Worm (Caenorhabditis elegans) whole organism, L4 larva: Measurements from ENCODE around the gene F22E5.9.
A peak's percentile ranks its signal among the peaks of the same experiment; 100 is the strongest.
"Not testable (repeated sequence)": the region's sequence is repeated elsewhere in the genome, so short reads cannot be mapped to it uniquely, and the experiment has no call there.

Source experiments
- F37D6.2 ChIP-seq: sonication (generic microtip); optimal IDR thresholded peaks from 2 replicates; lab custom pipeline; 2016; ENCODE audit warnings: mild to moderate bottlenecking, missing genetic modification characterization, missing compliant biosample characterization
- F44E2.7 ChIP-seq: fragments of 200-800 bp; sonication (Bioruptor generic); IDR thresholded peaks from 2 replicates; pipeline ENCODE4 v2.1.2; 2022; ENCODE audit warnings: missing genetic modification characterization, missing compliant biosample characterization
- R02D3.7 ChIP-seq: fragments of 150-350 bp; sonication (generic microtip); optimal IDR thresholded peaks from 3 replicates; lab custom pipeline; 2014; ENCODE audit warnings: missing biosample characterization, missing genetic modification characterization
- Y75B8A.6 ChIP-seq: fragments of 200-800 bp; sonication (Bioruptor generic); IDR thresholded peaks from 2 replicates; pipeline ENCODE4 v1.3.6; 2022; ENCODE audit warnings: missing genetic modification reagents, missing genetic modification characterization, missing compliant biosample characterization
- aly-2 ChIP-seq: sonication (generic microtip); optimal IDR thresholded peaks from 2 replicates; lab custom pipeline; 2018; ENCODE audit warnings: missing biosample characterization, missing genetic modification characterization
- ceh-20 ChIP-seq: fragments of 200-800 bp; sonication (Bioruptor generic); IDR thresholded peaks from 2 replicates; pipeline ENCODE4 v1.3.6; 2022; ENCODE audit warnings: missing genetic modification reagents, missing genetic modification characterization, missing compliant biosample characterization
- ceh-28 ChIP-seq: fragments of 150-350 bp; optimal IDR thresholded peaks from 2 replicates; lab custom pipeline; 2014; ENCODE audit warnings: missing biosample characterization, missing genetic modification reagents, missing genetic modification characterization
- ceh-32 ChIP-seq: sonication (generic microtip); optimal IDR thresholded peaks from 2 replicates; lab custom pipeline; 2016; ENCODE audit warnings: mild to moderate bottlenecking, missing genetic modification characterization, missing compliant biosample characterization; ENCODE audit not compliant: poor library complexity
- ceh-82 ChIP-seq: sonication (generic microtip); optimal IDR thresholded peaks from 2 replicates; lab custom pipeline; 2017; ENCODE audit warnings: missing biosample characterization, missing genetic modification characterization
- daf-16 ChIP-seq, 3 experiments: sonication (generic microtip); optimal IDR thresholded peaks; 2 replicates each; lab custom pipeline; 2016 to 2017; ENCODE audit warnings: missing genetic modification characterization in 3 of 3, missing genetic modification reagents in 3 of 3, mild to moderate bottlenecking in 2 of 3, missing compliant biosample characterization in 2 of 3, missing biosample characterization in 1 of 3, moderate library complexity in 1 of 3
- dpl-1 ChIP-seq: fragments of 150-350 bp; optimal IDR thresholded peaks from 2 replicates; lab custom pipeline; 2014; ENCODE audit warnings: missing biosample characterization, missing genetic modification reagents, missing genetic modification characterization
- dve-1 ChIP-seq: sonication (generic microtip); optimal IDR thresholded peaks from 2 replicates; lab custom pipeline; 2017; ENCODE audit warnings: antibody characterized with exemption, mild to moderate bottlenecking, missing genetic modification characterization, missing compliant biosample characterization; ENCODE audit not compliant: insufficient read depth
- egl-27 ChIP-seq: sonication (generic microtip); optimal IDR thresholded peaks from 3 replicates; lab custom pipeline; 2017; ENCODE audit warnings: missing biosample characterization, missing genetic modification reagents, missing genetic modification characterization
- egl-43 ChIP-seq: fragments of 200-800 bp; sonication (Bioruptor generic); IDR thresholded peaks from 2 replicates; pipeline ENCODE4 v1.3.6; 2022; ENCODE audit warnings: missing genetic modification reagents, missing genetic modification characterization, missing compliant biosample characterization
- hif-1 ChIP-seq, 2 experiments: sonication (generic microtip); optimal IDR thresholded peaks; 2 replicates each; lab custom pipeline; 2016 to 2017; ENCODE audit warnings: missing compliant biosample characterization in 2 of 2, missing genetic modification characterization in 2 of 2, missing genetic modification reagents in 2 of 2, missing genotype in 2 of 2, mild to moderate bottlenecking in 1 of 2
- hlh-11 ChIP-seq: fragments of 200-800 bp; sonication (Bioruptor generic); optimal IDR thresholded peaks from 2 replicates; lab custom pipeline; 2018; ENCODE audit warnings: mild to moderate bottlenecking, missing genetic modification characterization, missing compliant biosample characterization
- hmg-1.1 ChIP-seq: fragments of 200-800 bp; sonication (Bioruptor generic); IDR thresholded peaks from 2 replicates; pipeline ENCODE4 v1.3.6; 2022; ENCODE audit warnings: missing genetic modification reagents, missing genetic modification characterization, missing compliant biosample characterization
- lim-7 ChIP-seq: fragments of 200-800 bp; sonication (Bioruptor generic); IDR thresholded peaks from 2 replicates; pipeline ENCODE4 v1.3.6; 2022; ENCODE audit warnings: missing genetic modification characterization, missing compliant biosample characterization
- lin-13 ChIP-seq: fragments of 150-350 bp; optimal IDR thresholded peaks from 2 replicates; lab custom pipeline; 2014; ENCODE audit warnings: missing biosample characterization, missing genetic modification reagents, missing genetic modification characterization
- madf-9 ChIP-seq: fragments of 200-800 bp; sonication (Bioruptor generic); conservative IDR thresholded peaks from 2 replicates; pipeline ENCODE4 v1.3.6; 2022; ENCODE audit warnings: missing genetic modification reagents, missing genetic modification characterization, missing compliant biosample characterization
- mxl-3 ChIP-seq: fragments of 200-800 bp; sonication (Bioruptor generic); optimal IDR thresholded peaks from 2 replicates; lab custom pipeline; 2018; ENCODE audit warnings: mild to moderate bottlenecking, missing genetic modification characterization, missing compliant biosample characterization
- nhr-11 ChIP-seq: fragments of 150-350 bp; optimal IDR thresholded peaks from 2 replicates; lab custom pipeline; 2014; ENCODE audit warnings: missing biosample characterization, missing genetic modification characterization
- nhr-28 ChIP-seq: fragments of 150-350 bp; optimal IDR thresholded peaks from 2 replicates; lab custom pipeline; 2014; ENCODE audit warnings: missing biosample characterization, missing genetic modification characterization
- nhr-48 ChIP-seq: sonication (generic microtip); optimal IDR thresholded peaks from 2 replicates; lab custom pipeline; 2016; ENCODE audit warnings: mild to moderate bottlenecking, missing genetic modification characterization, missing compliant biosample characterization
- snpc-1.2 ChIP-seq: fragments of 200-800 bp; sonication (Bioruptor generic); IDR thresholded peaks from 2 replicates; pipeline ENCODE4 v1.3.6; 2022; ENCODE audit warnings: missing genetic modification reagents, missing genetic modification characterization, missing compliant biosample characterization
- spr-3 ChIP-seq: fragments of 200-800 bp; sonication (Bioruptor generic); optimal IDR thresholded peaks from 2 replicates; lab custom pipeline; 2018; ENCODE audit warnings: mild to moderate bottlenecking, missing genetic modification characterization, missing compliant biosample characterization
- tag-97 ChIP-seq: fragments of 200-800 bp; sonication (Bioruptor generic); IDR thresholded peaks from 2 replicates; pipeline ENCODE4 v1.3.6; 2022; ENCODE audit warnings: missing genetic modification characterization, missing compliant biosample characterization
- tra-1 ChIP-seq: fragments of 200-800 bp; sonication (Bioruptor generic); IDR thresholded peaks from 2 replicates; pipeline ENCODE4 v1.3.6; 2022; ENCODE audit warnings: missing genetic modification reagents, missing genetic modification characterization, missing compliant biosample characterization
- unc-39 ChIP-seq: sonication (generic microtip); optimal IDR thresholded peaks from 2 replicates; lab custom pipeline; 2017; ENCODE audit warnings: missing biosample characterization, missing genetic modification characterization
- unc-62 ChIP-seq, 3 experiments: fragments of 150-350 bp in 1 of 3; sonication (generic microtip); optimal IDR thresholded peaks in 2 of 3; peaks in 1 of 3; 1 replicate in 1 of 3; 2 replicates in 2 of 3; lab custom pipeline; 2014 to 2017; ENCODE audit warnings: missing biosample characterization in 3 of 3, missing genetic modification characterization in 3 of 3, missing genetic modification reagents in 3 of 3, missing genotype in 1 of 3
- zip-11 ChIP-seq: fragments of 200-800 bp; sonication (Bioruptor generic); IDR thresholded peaks from 2 replicates; pipeline ENCODE4 v1.3.6; 2022; ENCODE audit warnings: missing genetic modification characterization, missing compliant biosample characterization
- zip-2 ChIP-seq: fragments of 150-350 bp; optimal IDR thresholded peaks from 2 replicates; lab custom pipeline; 2014; ENCODE audit warnings: missing biosample characterization, missing genetic modification characterization

Gene F22E5.9

ce11 chrII:2641777-2642176 lies 3.6 kb downstream of the F22E5.9 start, which contains the start of gene F22E5.7:
F22E5.7 (plus strand) TSS chrII:2642077.
- no peak for TF ChIP-seq aly-2 (tag; lab: Kevin White, UChicago)
- no peak for TF ChIP-seq unc-62 (GFP tag; optimal IDR thresholded peaks at IDR 0.05 in 1 of 2; lab: Kevin White, UChicago)
- TF ChIP-seq unc-62 (tag; optimal IDR thresholded peaks at IDR 0.05; lab: Kevin White, UChicago): no peak
- no peak for TF ChIP-seq mxl-3 (GFP tag; lab: Kevin White, UChicago)
- TF ChIP-seq, all 104 proteins: peak for 0

ce11 chrII:2644498-2644897 lies 6.3 kb downstream of the F22E5.9 start, which contains the start of gene F22E5.11:
F22E5.11 (minus strand) TSS chrII:2644598.
- TF ChIP-seq zip-11 (GFP tag; lab: Robert Waterston, UW): no peak
- no peak for TF ChIP-seq unc-39 (tag; lab: Kevin White, UChicago)
- no peak for TF ChIP-seq dve-1
- no peak for TF ChIP-seq egl-43 (GFP tag; lab: Robert Waterston, UW)
- no peak for TF ChIP-seq Y75B8A.6 (GFP tag; lab: Robert Waterston, UW)

- TF ChIP-seq tag-97 (GFP tag; lab: Robert Waterston, UW); spr-3 (GFP tag; lab: Kevin White, UChicago); daf-16 (GFP tag; optimal IDR thresholded peaks at IDR 0.05; lab: Kevin White, UChicago); daf-16 (tag; optimal IDR thresholded peaks at IDR 0.05; lab: Kevin White, UChicago): not testable (repeated sequence)
These were observed 8.6 kb downstream of the F22E5.9 start, which contains the start of gene F22E5.12 for ce11 chrII:2646756-2647155. F22E5.12 (minus strand) TSS chrII:2646856.

ce11 chrII:2649015-2649414 lies 10.8 kb downstream of the F22E5.9 start:
- TF ChIP-seq ceh-20 (GFP tag; lab: Robert Waterston, UW) (0 out of 2 replicates have a peak, but pooled peaks have one; percentile 19), hlh-11 (tag; lab: Kevin White, UChicago) (peak; percentile 10), ceh-32 (tag; lab: Kevin White, UChicago) (no peak), lim-7 (GFP tag; lab: Robert Waterston, UW) (no peak), hmg-1.1 (peak; percentile 48; the same call in 1 of the 2 replicates), F37D6.2 (no peak), daf-16 (GFP tag; optimal IDR thresholded peaks at IDR 0.05; lab: Kevin White, UChicago) (peak in 1 of 2 experiments; percentile 60), daf-16 (tag; optimal IDR thresholded peaks at IDR 0.05; lab: Kevin White, UChicago) (no peak), nhr-28 (tag; lab: Kevin White, UChicago) (peak; percentile 0), nhr-11 (peak; percentile 19)
- TF ChIP-seq, all 104 proteins: peak for 6

- TF ChIP-seq snpc-1.2 (GFP tag; lab: Robert Waterston, UW) (no peak), tra-1 (GFP tag; lab: Robert Waterston, UW) (no peak), madf-9 (GFP tag; lab: Robert Waterston, UW) (no peak), unc-39 (tag; lab: Kevin White, UChicago) (no peak), zip-2 (tag; lab: Kevin White, UChicago) (no peak), dpl-1 (GFP tag; lab: Kevin White, UChicago) (no peak), ceh-28 (no peak), tag-97 (GFP tag; lab: Robert Waterston, UW) (no peak), ceh-82 (tag; lab: Kevin White, UChicago) (no peak), unc-62 (GFP tag; optimal IDR thresholded peaks at IDR 0.05 in 1 of 2; lab: Kevin White, UChicago) (no peak), unc-62 (tag; optimal IDR thresholded peaks at IDR 0.05; lab: Kevin White, UChicago) (no peak), hlh-11 (tag; lab: Kevin White, UChicago) (no peak), F44E2.7 (GFP tag; lab: Robert Waterston, UW) (no peak), R02D3.7 (tag; lab: Kevin White, UChicago) (no peak), nhr-48 (tag; lab: Kevin White, UChicago) (no peak), lin-13 (GFP tag; lab: Kevin White, UChicago) (no peak), hif-1 (tag; optimal IDR thresholded peaks at IDR 0.05; lab: Kevin White, UChicago) (no peak), egl-27 (no peak)
These were observed 11.4 kb downstream of the F22E5.9 start, which contains the start of the genes F22E5.13 and F22E5.6 for ce11 chrII:2649539-2649938. F22E5.13 (minus strand) TSS chrII:2649639. F22E5.6 (plus strand) TSS chrII:2649835.
